Worm (Caenorhabditis elegans) whole organism, young adult: ENCODE data around the gene rab-39.

Source experiments
- B0019.2 ChIP-seq: fragments of 200-800 bp; sonication (Bioruptor generic); conservative IDR thresholded peaks from 2 replicates; pipeline ENCODE4 v1.3.6; 2022; ENCODE audit warnings: missing genetic modification reagents, missing genetic modification characterization, missing compliant biosample characterization
- B0035.1 ChIP-seq: sonication (generic microtip); optimal IDR thresholded peaks from 2 replicates; lab custom pipeline; 2016; ENCODE audit warnings: missing genetic modification characterization, mild to moderate bottlenecking, missing compliant biosample characterization, missing genotype, missing genetic modification reagents
- B0336.3 ChIP-seq: fragments of 200-800 bp; sonication (Bioruptor generic); IDR thresholded peaks from 2 replicates; pipeline ENCODE4 v1.3.6; 2022; ENCODE audit warnings: missing genetic modification characterization, missing compliant biosample characterization
- F23B12.7 ChIP-seq: sonication (generic microtip); optimal IDR thresholded peaks from 2 replicates; lab custom pipeline; 2017; ENCODE audit warnings: missing genetic modification characterization, mild to moderate bottlenecking, missing compliant biosample characterization, antibody characterized with exemption, moderate library complexity; ENCODE audit not compliant: insufficient read depth
- F33H1.4 ChIP-seq: fragments of 200-800 bp; sonication (Bioruptor generic); IDR thresholded peaks from 2 replicates; pipeline ENCODE4 v1.3.6; 2022; ENCODE audit warnings: missing genetic modification reagents, missing genetic modification characterization, missing compliant biosample characterization
- F49E8.2 ChIP-seq: sonication (generic microtip); optimal IDR thresholded peaks from 3 replicates; lab custom pipeline; 2017; ENCODE audit warnings: missing genetic modification characterization, mild to moderate bottlenecking, missing compliant biosample characterization, antibody characterized with exemption, moderate library complexity; ENCODE audit not compliant: insufficient read depth
- K12H6.12 ChIP-seq: fragments of 200-800 bp; sonication (Bioruptor generic); optimal IDR thresholded peaks from 2 replicates; lab custom pipeline; 2018; ENCODE audit warnings: mild to moderate bottlenecking, missing genetic modification characterization, missing compliant biosample characterization
- Y53G8AR.9 ChIP-seq: fragments of 200-800 bp; sonication (Bioruptor generic); conservative IDR thresholded peaks from 2 replicates; pipeline ENCODE4 v1.3.6; 2022; ENCODE audit warnings: missing genetic modification reagents, missing genetic modification characterization, missing compliant biosample characterization
- Y67H2A.10 ChIP-seq: fragments of 200-800 bp; sonication (Bioruptor generic); conservative IDR thresholded peaks from 2 replicates; pipeline ENCODE4 v1.3.6; 2022; ENCODE audit warnings: missing genetic modification reagents, missing genetic modification characterization, missing compliant biosample characterization
- Y95B8A.8 ChIP-seq: fragments of 200-800 bp; sonication (Bioruptor generic); IDR thresholded peaks from 2 replicates; pipeline ENCODE4 v1.3.6; 2022; ENCODE audit warnings: missing genetic modification reagents, missing genetic modification characterization, missing compliant biosample characterization
- atf-7 ChIP-seq: sonication (generic microtip); optimal IDR thresholded peaks from 2 replicates; lab custom pipeline; 2017; ENCODE audit warnings: mild to moderate bottlenecking, missing genetic modification characterization, missing compliant biosample characterization
- attf-6 ChIP-seq: fragments of 200-800 bp; sonication (Bioruptor generic); IDR thresholded peaks from 2 replicates; pipeline ENCODE4 v1.3.6; 2022; ENCODE audit warnings: missing genetic modification reagents, missing genetic modification characterization, missing compliant biosample characterization
- bed-1 ChIP-seq: fragments of 200-800 bp; sonication (Bioruptor generic); IDR thresholded peaks from 2 replicates; pipeline ENCODE4 v1.3.6; 2022; ENCODE audit warnings: missing genetic modification reagents, missing genetic modification characterization, missing compliant biosample characterization
- cebp-1 ChIP-seq, 2 experiments: fragments of 200-800 bp in 1 of 2; sonication (Bioruptor generic) in 1 of 2; sonication (generic microtip) in 1 of 2; IDR thresholded peaks in 1 of 2; optimal IDR thresholded peaks in 1 of 2; 2 replicates each; pipeline versions ENCODE4 v1.3.6 to Lab custom; 2017 to 2022; ENCODE audit warnings: missing compliant biosample characterization in 2 of 2, missing genetic modification characterization in 2 of 2, mild to moderate bottlenecking in 1 of 2, missing genetic modification reagents in 1 of 2, moderate library complexity in 1 of 2
- ceh-27 ChIP-seq: fragments of 200-800 bp; sonication (Bioruptor generic); optimal IDR thresholded peaks from 2 replicates; lab custom pipeline; 2018; ENCODE audit warnings: mild to moderate bottlenecking, missing genetic modification characterization, moderate library complexity, missing compliant biosample characterization
- ceh-40 ChIP-seq: fragments of 200-800 bp; sonication (Bioruptor generic); IDR thresholded peaks from 2 replicates; pipeline ENCODE4 v1.3.6; 2022; ENCODE audit warnings: missing genetic modification characterization, missing compliant biosample characterization
- ceh-91 ChIP-seq: fragments of 200-800 bp; sonication (Bioruptor generic); IDR thresholded peaks from 2 replicates; pipeline ENCODE4 v1.3.6; 2022; ENCODE audit warnings: missing genetic modification reagents, missing genetic modification characterization, missing compliant biosample characterization
- chd-7 ChIP-seq: sonication (generic microtip); optimal IDR thresholded peaks from 2 replicates; lab custom pipeline; 2016; ENCODE audit warnings: mild to moderate bottlenecking, missing genetic modification characterization, moderate library complexity, missing compliant biosample characterization
- dpl-1 ChIP-seq: fragments of 150-350 bp; optimal IDR thresholded peaks from 2 replicates; lab custom pipeline; 2014; ENCODE audit warnings: missing biosample characterization, missing genetic modification reagents, missing genetic modification characterization
- efl-1 ChIP-seq: fragments of 150-350 bp; optimal IDR thresholded peaks from 2 replicates; lab custom pipeline; 2014; ENCODE audit warnings: missing biosample characterization, missing genetic modification reagents, missing genetic modification characterization
- hrde-1 ChIP-seq: sonication (generic microtip); optimal IDR thresholded peaks from 2 replicates; lab custom pipeline; 2016; ENCODE audit warnings: missing genetic modification characterization, mild to moderate bottlenecking, missing compliant biosample characterization, moderate library complexity, missing genotype, missing genetic modification reagents, borderline replicate concordance
- let-607 ChIP-seq, 2 experiments: fragments of 200-800 bp in 1 of 2; sonication (Bioruptor generic) in 1 of 2; sonication (generic microtip) in 1 of 2; optimal IDR thresholded peaks; 2 replicates each; lab custom pipeline; 2016 to 2018; ENCODE audit warnings: mild to moderate bottlenecking in 2 of 2, missing compliant biosample characterization in 2 of 2, missing genetic modification characterization in 2 of 2, moderate library complexity in 2 of 2, missing genotype in 1 of 2
- lsy-27 ChIP-seq: sonication (generic microtip); optimal IDR thresholded peaks from 2 replicates; lab custom pipeline; 2017; ENCODE audit warnings: missing genetic modification characterization, mild to moderate bottlenecking, missing compliant biosample characterization, antibody characterized with exemption, missing genotype, borderline replicate concordance; ENCODE audit not compliant: insufficient read depth
- madf-3 ChIP-seq: fragments of 200-800 bp; sonication (Bioruptor generic); IDR thresholded peaks from 2 replicates; pipeline ENCODE4 v1.3.6; 2022; ENCODE audit warnings: missing genetic modification reagents, missing genetic modification characterization, missing compliant biosample characterization
- madf-8 ChIP-seq: fragments of 200-800 bp; sonication (Bioruptor generic); conservative IDR thresholded peaks from 2 replicates; pipeline ENCODE4 v1.3.6; 2022; ENCODE audit warnings: missing genetic modification reagents, missing genetic modification characterization, missing compliant biosample characterization
- mel-28 ChIP-seq: sonication (generic microtip); optimal IDR thresholded peaks from 2 replicates; lab custom pipeline; 2016; ENCODE audit warnings: borderline replicate concordance, mild to moderate bottlenecking, missing genetic modification characterization, missing compliant biosample characterization
- mxl-1 ChIP-seq: sonication (generic microtip); optimal IDR thresholded peaks from 2 replicates; lab custom pipeline; 2016; ENCODE audit warnings: missing genetic modification characterization, missing compliant biosample characterization
- nhr-179 ChIP-seq: sonication (generic microtip); optimal IDR thresholded peaks from 2 replicates; lab custom pipeline; 2016; ENCODE audit warnings: mild to moderate bottlenecking, missing genetic modification characterization, missing compliant biosample characterization
- nhr-80 ChIP-seq: sonication (generic microtip); optimal IDR thresholded peaks from 2 replicates; lab custom pipeline; 2016; ENCODE audit warnings: missing genetic modification characterization, missing compliant biosample characterization
- pha-4 ChIP-seq: fragments of 150-350 bp; sonication (generic microtip); optimal IDR thresholded peaks from 2 replicates; lab custom pipeline; 2014; ENCODE audit warnings: missing biosample characterization, missing genetic modification reagents, missing genetic modification characterization
- rec-8 ChIP-seq, 2 experiments: sonication (generic microtip); optimal IDR thresholded peaks; 2 replicates each; lab custom pipeline; 2016; ENCODE audit warnings: mild to moderate bottlenecking in 2 of 2, missing genetic modification characterization in 2 of 2, missing genetic modification reagents in 2 of 2, missing genotype in 2 of 2, missing biosample characterization in 1 of 2, missing compliant biosample characterization in 1 of 2, moderate library complexity in 1 of 2
- rpc-1 ChIP-seq, 2 experiments: fragments of 150-350 bp in 1 of 2; sonication (generic microtip) in 1 of 2; optimal IDR thresholded peaks; 2 replicates each; lab custom pipeline; 2014 to 2018; ENCODE audit warnings: missing biosample characterization in 1 of 2, missing genetic modification characterization in 1 of 2, missing genetic modification reagents in 1 of 2, missing genotype in 1 of 2
- snpc-1.1 ChIP-seq: sonication (generic microtip); optimal IDR thresholded peaks from 2 replicates; lab custom pipeline; 2017; ENCODE audit warnings: missing genetic modification characterization, mild to moderate bottlenecking, missing compliant biosample characterization, antibody characterized with exemption, moderate library complexity, missing genotype, missing genetic modification reagents; ENCODE audit not compliant: insufficient read depth
- somi-1 ChIP-seq: fragments of 200-800 bp; sonication (Bioruptor generic); optimal IDR thresholded peaks from 2 replicates; lab custom pipeline; 2018; ENCODE audit warnings: mild to moderate bottlenecking, missing genetic modification characterization, missing compliant biosample characterization
- tbp1 ChIP-seq: fragments of 200-800 bp; sonication (Bioruptor generic); optimal IDR thresholded peaks from 2 replicates; lab custom pipeline; 2018; ENCODE audit warnings: mild to moderate bottlenecking, missing genetic modification characterization, missing compliant biosample characterization
- xnd-1 ChIP-seq: sonication (generic microtip); optimal IDR thresholded peaks from 2 replicates; lab custom pipeline; 2016; ENCODE audit warnings: missing genotype, missing genetic modification reagents, missing genetic modification characterization, missing compliant biosample characterization
- ztf-25 ChIP-seq: fragments of 200-800 bp; sonication (Bioruptor generic); IDR thresholded peaks from 2 replicates; pipeline ENCODE4 v1.3.6; 2022; ENCODE audit warnings: missing genetic modification reagents, missing genetic modification characterization, missing compliant biosample characterization
- ztf-26 ChIP-seq: sonication (generic microtip); optimal IDR thresholded peaks from 2 replicates; lab custom pipeline; 2017; ENCODE audit warnings: missing genetic modification characterization, missing compliant biosample characterization
- ztf-3 ChIP-seq: fragments of 200-800 bp; sonication (Bioruptor generic); optimal IDR thresholded peaks from 2 replicates; lab custom pipeline; 2018; ENCODE audit warnings: mild to moderate bottlenecking, missing genetic modification characterization, missing compliant biosample characterization

The rab-39 gene

DNA sequence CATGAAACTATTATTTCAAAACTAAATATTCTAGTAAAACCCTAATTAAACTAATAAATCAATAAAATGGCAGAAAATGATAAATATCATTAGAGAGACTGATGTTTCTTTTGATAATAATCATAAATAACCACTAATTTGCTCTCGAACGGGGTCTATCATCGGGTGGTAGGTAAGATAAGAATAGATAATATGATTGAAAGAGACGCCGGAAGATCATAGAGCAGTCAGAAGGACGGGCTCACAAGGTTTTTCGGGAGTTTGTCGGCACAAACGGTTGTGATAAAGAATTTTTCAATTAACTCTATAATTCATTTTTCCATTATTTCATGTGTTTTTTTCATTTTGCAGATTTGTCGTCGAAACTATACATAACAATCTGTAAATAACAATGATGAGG is 21.7 kb downstream of the rab-39 start:
- TF ChIP-seq nhr-80 (tag; lab: Kevin White, UChicago) (peak; percentile 90), let-607 (tag; optimal IDR thresholded peaks at IDR 0.05; lab: Kevin White, UChicago) (peak in 1 of 2 experiments; percentile 2), rec-8 (tag; optimal IDR thresholded peaks at IDR 0.05; lab: Kevin White, UChicago) (no peak), cebp-1 (GFP tag; IDR thresholded peaks at IDR 0.05; lab: Robert Waterston, UW) (no peak), cebp-1 (tag; optimal IDR thresholded peaks at IDR 0.05; lab: Kevin White, UChicago) (peak; percentile 29)
- TF ChIP-seq, all 124 proteins: peak for 3

DNA sequence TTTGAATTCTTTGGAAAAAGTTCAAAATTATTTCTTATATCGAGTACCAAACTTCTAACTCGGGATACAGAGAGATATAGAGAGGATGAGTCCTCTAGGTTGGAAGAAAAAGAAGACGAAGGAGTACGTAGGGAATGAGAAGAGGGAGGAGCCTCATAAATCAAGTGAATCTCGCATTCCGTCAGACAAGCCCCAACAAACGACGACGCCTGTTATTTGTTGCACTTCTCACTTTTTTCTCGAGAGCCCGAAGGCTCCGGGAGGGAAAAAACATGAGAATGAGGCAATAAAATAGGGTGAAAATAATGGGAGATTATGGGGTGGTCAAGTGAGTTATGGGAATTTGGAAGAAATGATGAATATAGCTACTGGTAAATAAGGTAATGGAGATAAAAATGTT is 23.0 kb downstream of the rab-39 start:
- TF ChIP-seq ceh-91 (GFP tag; lab: Robert Waterston, UW): no peak
- no peak for TF ChIP-seq somi-1
- no peak for TF ChIP-seq hrde-1 (tag; lab: Kevin White, UChicago)
- TF ChIP-seq xnd-1 (tag; lab: Kevin White, UChicago): no peak

DNA sequence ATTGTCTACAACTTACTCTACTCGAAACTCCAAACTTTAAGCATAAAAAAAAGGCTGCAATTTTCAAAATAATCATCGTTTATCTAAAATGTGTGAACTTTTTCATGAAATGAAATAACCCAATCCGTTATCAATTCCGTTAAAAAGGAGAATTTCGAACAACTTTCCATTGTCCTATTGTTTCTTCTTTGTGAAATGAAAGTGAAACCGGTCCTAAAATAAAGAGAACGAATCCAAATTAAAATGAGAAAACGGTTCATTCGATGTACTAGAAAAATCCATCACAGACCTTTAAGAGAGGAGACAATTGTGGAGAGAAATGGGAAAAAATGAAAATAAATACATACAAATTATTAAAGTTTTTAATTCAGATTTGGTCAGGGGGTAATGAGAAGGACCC is 27.0 kb downstream of the rab-39 start, which contains the start of gene C01G6.9:
Gene C01G6.9, minus strand, starts transcription at position 141 of the 400 bp plus-strand sequence.
- no peak for TF ChIP-seq tbp1 (GFP tag; lab: Kevin White, UChicago)
- TF ChIP-seq K12H6.12 (tag; lab: Kevin White, UChicago): no peak
- no peak for TF ChIP-seq snpc-1.1 (tag; lab: Kevin White, UChicago)
- TF ChIP-seq lsy-27: no peak
- TF ChIP-seq atf-7 (tag; lab: Kevin White, UChicago): no peak
- no peak for TF ChIP-seq chd-7 (tag; lab: Kevin White, UChicago)
- no peak for TF ChIP-seq ztf-3 (GFP tag; lab: Kevin White, UChicago)
- TF ChIP-seq ceh-27 (GFP tag; lab: Kevin White, UChicago): no peak
- no peak for TF ChIP-seq attf-6 (GFP tag; lab: Robert Waterston, UW)
- TF ChIP-seq mel-28 (tag; lab: Kevin White, UChicago): no peak
- no peak for TF ChIP-seq ceh-40
- TF ChIP-seq F49E8.2 (tag; lab: Kevin White, UChicago): no peak
- TF ChIP-seq ztf-25: no peak
- no peak for TF ChIP-seq nhr-80 (tag; lab: Kevin White, UChicago)
- TF ChIP-seq Y53G8AR.9 (GFP tag; lab: Robert Waterston, UW): no peak

DNA sequence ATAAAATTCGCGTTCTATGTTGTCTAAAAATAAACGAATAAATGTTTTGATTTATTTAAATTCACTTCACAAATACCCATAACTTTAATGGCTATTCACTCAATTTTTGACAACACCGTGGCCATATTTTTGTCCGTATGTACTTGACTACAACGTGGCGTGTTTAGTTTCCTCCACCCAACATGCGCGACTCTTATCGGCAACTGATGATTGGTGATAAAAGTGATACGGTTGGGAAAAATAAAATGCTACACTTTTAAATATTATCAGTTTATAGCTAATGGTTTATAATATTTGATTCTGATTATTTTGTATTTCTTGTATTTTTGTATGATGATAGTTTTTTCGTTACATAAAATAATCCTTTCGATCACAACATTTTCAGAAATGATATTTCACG is 31.1 kb downstream of the rab-39 start, which contains the start of gene acs-7:
Gene acs-7, plus strand, starts transcription at position 386 of the 400 bp plus-strand sequence.
- TF ChIP-seq nhr-80 (tag; lab: Kevin White, UChicago): peak; percentile 86
- TF ChIP-seq snpc-1.1 (tag; lab: Kevin White, UChicago): no peak
- peak in 1 of 2 experiments; percentile 26 for TF ChIP-seq let-607 (tag; optimal IDR thresholded peaks at IDR 0.05; lab: Kevin White, UChicago)
- no peak for TF ChIP-seq nhr-179
- no peak for TF ChIP-seq B0035.1 (tag; lab: Kevin White, UChicago)
- TF ChIP-seq F23B12.7 (tag; lab: Kevin White, UChicago): no peak
- no peak for TF ChIP-seq ztf-26 (tag; lab: Kevin White, UChicago)
- TF ChIP-seq, all 124 proteins: peak for 2

DNA sequence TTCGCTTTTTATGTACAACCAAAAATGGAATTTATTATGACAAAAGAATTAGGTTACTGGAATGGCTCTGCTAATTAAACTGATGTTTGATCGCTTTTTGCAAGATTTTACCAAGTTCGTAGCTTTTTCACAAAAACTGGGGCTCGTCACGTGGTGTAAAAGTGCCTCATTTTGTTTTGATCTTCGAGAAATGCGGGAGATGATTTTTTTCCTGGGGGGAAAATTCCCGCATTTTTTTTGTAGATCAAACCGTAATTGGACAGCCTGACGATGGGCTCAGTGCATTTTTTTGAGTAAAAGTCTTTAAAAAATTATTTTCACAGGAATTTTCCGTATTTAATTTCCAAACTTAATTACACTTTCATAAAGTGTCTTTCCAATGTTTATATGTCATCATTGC is 33.6 kb downstream of the rab-39 start:
- TF ChIP-seq madf-3 (GFP tag; lab: Robert Waterston, UW) (no peak), cebp-1 (GFP tag; IDR thresholded peaks at IDR 0.05; lab: Robert Waterston, UW) (no peak), cebp-1 (tag; optimal IDR thresholded peaks at IDR 0.05; lab: Kevin White, UChicago) (no peak), ceh-91 (GFP tag; lab: Robert Waterston, UW) (peak; percentile 29; the same call in 1 of the 2 replicates), madf-8 (GFP tag; lab: Robert Waterston, UW) (peak; percentile 55), Y95B8A.8 (GFP tag; lab: Robert Waterston, UW) (no peak), B0019.2 (GFP tag; lab: Robert Waterston, UW) (no peak), dpl-1 (GFP tag; lab: Kevin White, UChicago) (peak; percentile 1), mxl-1 (tag; lab: Kevin White, UChicago) (no peak), pha-4 (tag; lab: Kevin White, UChicago) (no peak), Y67H2A.10 (GFP tag; lab: Robert Waterston, UW) (no peak), B0336.3 (GFP tag; lab: Robert Waterston, UW) (no peak), F33H1.4 (GFP tag; lab: Robert Waterston, UW) (peak; percentile 49), rpc-1 (optimal IDR thresholded peaks at IDR 0.05; lab: Kevin White, UChicago) (no peak), rpc-1 (tag; optimal IDR thresholded peaks at IDR 0.05; lab: Kevin White, UChicago) (no peak), bed-1 (GFP tag; lab: Robert Waterston, UW) (no peak), efl-1 (GFP tag; lab: Kevin White, UChicago) (peak; percentile 73)
